Worm (Caenorhabditis elegans) whole organism, L1 larva: ENCODE results near the gene T15H9.5.
A peak's percentile ranks its signal among the peaks of the same experiment; 100 is the strongest.

Source experiments
- ama-1 ChIP-seq: fragments of 150-350 bp; optimal IDR thresholded peaks from 2 replicates; lab custom pipeline; 2014
- elt-3 ChIP-seq, 6 experiments: fragments of 150-350 bp in 1 of 6; sonication (generic microtip); optimal IDR thresholded peaks; 2 replicates each; lab custom pipeline; 2017 to 2018; ENCODE audit warnings: missing biosample characterization in 6 of 6, missing genetic modification characterization in 6 of 6, inconsistent platforms in 1 of 6
- lin-39 ChIP-seq: fragments of 150-350 bp; optimal IDR thresholded peaks from 2 replicates; lab custom pipeline; 2014; ENCODE audit warnings: missing biosample characterization, missing genetic modification reagents, missing genetic modification characterization
- lir-3 ChIP-seq: sonication (generic microtip); optimal IDR thresholded peaks from 2 replicates; lab custom pipeline; 2016; ENCODE audit warnings: mild to moderate bottlenecking, missing genetic modification characterization, moderate library complexity, missing compliant biosample characterization; ENCODE audit not compliant: poor library complexity
- lsy-2 ChIP-seq, 2 experiments: fragments of 150-350 bp; optimal IDR thresholded peaks; 2 replicates each; lab custom pipeline; 2014; ENCODE audit warnings: missing biosample characterization in 2 of 2, missing genetic modification characterization in 2 of 2
- mdl-1 ChIP-seq, 2 experiments: fragments of 150-350 bp; optimal IDR thresholded peaks; 2 replicates each; lab custom pipeline; 2014 to 2017; ENCODE audit warnings: missing biosample characterization in 2 of 2, missing genetic modification characterization in 2 of 2, inconsistent platforms in 1 of 2
- nhr-76 ChIP-seq: sonication (generic microtip); optimal IDR thresholded peaks from 2 replicates; lab custom pipeline; 2017; ENCODE audit warnings: missing biosample characterization, missing genetic modification characterization
- nhr-77 ChIP-seq: fragments of 150-350 bp; optimal IDR thresholded peaks from 2 replicates; lab custom pipeline; 2014; ENCODE audit warnings: missing biosample characterization, missing genetic modification characterization
- rnt-1 ChIP-seq: sonication (generic microtip); optimal IDR thresholded peaks from 2 replicates; lab custom pipeline; 2016; ENCODE audit warnings: mild to moderate bottlenecking, missing genetic modification characterization, moderate library complexity, missing compliant biosample characterization
- sptf-1 ChIP-seq: fragments of 150-350 bp; optimal IDR thresholded peaks from 2 replicates; lab custom pipeline; 2014; ENCODE audit warnings: missing biosample characterization, missing genetic modification characterization
- unc-130 ChIP-seq: fragments of 150-350 bp; optimal IDR thresholded peaks from 2 replicates; lab custom pipeline; 2017; ENCODE audit warnings: missing biosample characterization, missing genetic modification characterization, inconsistent platforms

- TF ChIP-seq elt-3 (tag; optimal IDR thresholded peaks at IDR 0.05; lab: Kevin White, UChicago) = peak in 2 of 6 experiments; percentile 9 to 34
- TF ChIP-seq mdl-1 (tag; optimal IDR thresholded peaks at IDR 0.05; lab: Kevin White, UChicago) = no peak
- no peak for TF ChIP-seq rnt-1 (tag; lab: Kevin White, UChicago)
- no peak for TF ChIP-seq ama-1
- peak; percentile 22 to 36 for TF ChIP-seq lsy-2 (tag; optimal IDR thresholded peaks at IDR 0.05; lab: Kevin White, UChicago)
- TF ChIP-seq sptf-1 (tag; lab: Kevin White, UChicago) = no peak
- no peak for TF ChIP-seq nhr-76
- TF ChIP-seq lin-39 (tag; lab: Kevin White, UChicago) = no peak
- no peak for TF ChIP-seq unc-130 (tag; lab: Kevin White, UChicago)
- TF ChIP-seq lir-3 (tag; lab: Kevin White, UChicago) = no peak
- no peak for TF ChIP-seq nhr-77 (tag; lab: Kevin White, UChicago)
Measured at ce11 chrII:9560895-9561294, 50.4 kb downstream of the T15H9.5 start.
